Worm (Caenorhabditis elegans): ENCODE data around the gene T07C4.12.

The T07C4.12 gene

DNA sequence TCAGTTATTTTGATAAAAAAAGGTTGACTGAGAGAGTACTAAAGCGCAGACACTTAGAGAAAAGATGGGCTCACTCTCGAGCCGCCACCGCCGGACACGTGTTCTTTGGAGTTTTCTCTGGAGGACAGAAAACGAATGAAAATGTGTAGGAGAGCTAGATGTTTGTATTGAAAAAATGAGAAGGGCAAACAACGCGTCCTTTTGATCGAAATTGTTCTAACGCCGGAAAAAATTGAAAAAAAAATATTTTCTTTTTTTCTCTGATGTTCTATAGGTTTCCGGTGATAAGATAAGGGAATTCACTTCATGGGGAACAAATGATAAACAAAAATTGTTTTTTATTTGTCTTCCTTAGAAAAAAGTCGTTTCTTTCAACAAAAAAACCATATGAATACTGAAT is 2.6 kb downstream of the T07C4.12 start (continued):
- no peak for TF ChIP-seq ceh-63 (GFP tag; optimal IDR thresholded peaks at IDR 0.05)
- no peak for TF ChIP-seq pag-3 (tag; optimal IDR thresholded peaks at IDR 0.05; ENCODE audit: borderline replicate concordance, insufficient read depth)
- no peak for TF ChIP-seq mep-1 (tag; optimal IDR thresholded peaks at IDR 0.05)
- TF ChIP-seq egl-13 (tag; optimal IDR thresholded peaks at IDR 0.05) = no peak

DNA sequence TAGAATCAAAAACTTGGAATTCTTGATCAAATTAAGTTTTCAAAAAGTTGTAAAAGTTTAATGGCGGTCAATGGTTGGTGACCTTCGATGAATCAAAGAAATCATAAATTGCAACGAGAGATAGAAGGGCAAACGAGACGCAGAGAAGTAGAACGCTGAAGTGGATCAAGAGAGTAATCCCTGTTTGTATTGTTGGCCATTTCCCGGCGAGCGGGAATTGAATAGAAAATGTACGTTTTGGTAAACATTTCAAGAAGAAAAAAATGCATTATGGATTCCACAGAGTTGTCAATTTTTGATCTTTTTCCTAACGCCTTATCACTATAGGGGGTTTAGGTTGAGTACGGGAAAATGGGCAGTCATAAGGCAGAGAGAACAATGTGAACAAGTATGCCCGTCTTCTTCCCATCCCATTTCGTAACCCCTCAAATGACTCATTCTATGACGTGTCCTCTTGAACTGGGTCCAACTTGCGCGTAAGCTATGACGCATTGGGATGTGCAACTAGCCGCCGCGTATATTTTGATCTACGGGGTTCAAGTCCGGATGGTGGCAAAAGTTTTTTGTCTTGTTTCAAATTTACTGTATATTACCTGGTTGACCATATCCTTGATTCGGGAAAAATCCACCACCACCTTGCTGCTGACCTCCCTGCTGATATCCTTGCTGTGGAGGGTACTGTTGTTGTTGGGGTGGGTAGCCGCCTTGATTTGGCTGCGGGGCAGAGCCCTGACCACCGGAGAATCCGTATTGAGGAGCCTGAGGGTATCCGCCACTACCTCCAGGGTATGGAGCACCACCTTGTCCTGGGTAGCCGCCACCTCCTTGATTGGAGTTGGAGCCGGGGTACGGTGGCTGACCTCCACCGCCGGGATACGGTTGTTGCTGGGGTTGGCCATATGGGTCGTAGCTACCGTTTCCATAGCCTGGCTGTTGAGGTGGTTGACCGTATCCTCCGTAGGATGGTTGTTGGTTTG is 3.6 kb downstream of the T07C4.12 start:
- TF ChIP-seq efl-3 (GFP tag; optimal IDR thresholded peaks at IDR 0.05) (no peak), nhr-90 (tag; optimal IDR thresholded peaks at IDR 0.05; ENCODE audit: poor library complexity) (no peak), isw-1 (GFP tag; IDR thresholded peaks at IDR 0.05) (no peak), jun-1 (tag; optimal IDR thresholded peaks at IDR 0.05) (no peak), blmp-1 (tag; optimal IDR thresholded peaks at IDR 0.05) (peak; percentile 41), C16A3.4 (tag; optimal IDR thresholded peaks at IDR 0.05) (no peak), lin-39 (tag; optimal IDR thresholded peaks at IDR 0.05) (no peak), pqm-1 (tag; optimal IDR thresholded peaks at IDR 0.05) (no peak), hlh-17 (GFP tag; optimal IDR thresholded peaks at IDR 0.05; ENCODE audit: borderline replicate concordance) (no peak), sptf-1 (tag; optimal IDR thresholded peaks at IDR 0.05) (no peak), lin-14 (GFP tag; optimal IDR thresholded peaks at IDR 0.05) (peak; percentile 54), elt-2 (tag; optimal IDR thresholded peaks at IDR 0.05) (no peak), hpl-2 (GFP tag; optimal IDR thresholded peaks at IDR 0.05) (no peak), vab-15 (tag; optimal IDR thresholded peaks at IDR 0.05) (no peak), nhr-71 (tag; optimal IDR thresholded peaks at IDR 0.05) (peak; percentile 27), mep-1 (tag; optimal IDR thresholded peaks at IDR 0.05) (peak; percentile 31), nhr-77 (tag; optimal IDR thresholded peaks at IDR 0.05) (no peak), nhr-19 (GFP tag; conservative IDR thresholded peaks at IDR 0.05) (no peak), lsy-2 (tag; optimal IDR thresholded peaks at IDR 0.05) (peak in 1 of 2 experiments; percentile 1), ceh-88 (GFP tag; IDR thresholded peaks at IDR 0.05) (no peak), hlh-4 (tag; optimal IDR thresholded peaks at IDR 0.05) (no peak), nhr-85 (tag) (peak; percentile 69), lir-3 (tag; optimal IDR thresholded peaks at IDR 0.05; ENCODE audit: poor library complexity) (no peak), fkh-10 (GFP tag; optimal IDR thresholded peaks at IDR 0.05) (no peak), sox-4 (tag; optimal IDR thresholded peaks at IDR 0.05) (no peak), nhr-20 (tag; optimal IDR thresholded peaks at IDR 0.05) (peak; percentile 10), unc-62 (GFP tag; optimal IDR thresholded peaks at IDR 0.05) (no peak), lin-15B (tag; optimal IDR thresholded peaks at IDR 0.05) (no peak), nhr-12 (tag; optimal IDR thresholded peaks at IDR 0.05) (no peak), snu-23 (GFP tag; optimal IDR thresholded peaks at IDR 0.05) (peak; percentile 35), fkh-4 (tag; optimal IDR thresholded peaks at IDR 0.05; ENCODE audit: borderline replicate concordance) (no peak), grh-1 (GFP tag; IDR thresholded peaks at IDR 0.05) (no peak), pax-3 (tag; optimal IDR thresholded peaks at IDR 0.05) (no peak), efl-1 (optimal IDR thresholded peaks at IDR 0.05) (peak in 1 of 2 experiments; percentile 15), efl-1 (GFP tag; optimal IDR thresholded peaks at IDR 0.05 in 1 of 2) (no peak), irx-1 (tag; optimal IDR thresholded peaks at IDR 0.05) (no peak), fkh-8 (tag; optimal IDR thresholded peaks at IDR 0.05) (no peak), ceh-90 (tag; optimal IDR thresholded peaks at IDR 0.05) (no peak), nhr-28 (tag; optimal IDR thresholded peaks at IDR 0.05) (no peak), lin-35 (GFP tag; optimal IDR thresholded peaks at IDR 0.05) (no peak), nhr-11 (tag; optimal IDR thresholded peaks at IDR 0.05) (no peak), nhr-47 (tag; optimal IDR thresholded peaks at IDR 0.05) (no peak), nhr-237 (tag; optimal IDR thresholded peaks at IDR 0.05) (no peak), tlp-1 (tag; optimal IDR thresholded peaks at IDR 0.05) (no peak), egl-13 (tag; optimal IDR thresholded peaks at IDR 0.05) (no peak), F16B12.6 (tag; optimal IDR thresholded peaks at IDR 0.05) (no peak), egl-27 (tag; optimal IDR thresholded peaks at IDR 0.05) (peak in 1 of 2 experiments; percentile 35)
